Fruit fly (Drosophila melanogaster) whole organism, embryonic: ENCODE results near the gene Tlk.

Experiments
- Aef1 ChIP-seq: fragments of 200-800 bp; sonication (Bioruptor generic); IDR thresholded peaks from 3 replicates; pipeline ENCODE4 v1.3.6; 2022; ENCODE audit warnings: missing biosample characterization, missing genetic modification characterization
- CG14710 ChIP-seq: fragments of 200-800 bp; sonication (Bioruptor generic); optimal IDR thresholded peaks from 3 replicates; lab custom pipeline; 2019; ENCODE audit warnings: missing biosample characterization, mild to moderate bottlenecking, missing genetic modification characterization, moderate library complexity
- CG2120 ChIP-seq: fragments of 200-800 bp; sonication (Bioruptor generic); optimal IDR thresholded peaks from 3 replicates; lab custom pipeline; 2016; ENCODE audit warnings: missing biosample characterization, missing genetic modification characterization
- Ets97D ChIP-seq: fragments of 200-800 bp; sonication (Bioruptor generic); optimal IDR thresholded peaks from 3 replicates; lab custom pipeline; 2016; ENCODE audit warnings: missing biosample characterization, missing genetic modification characterization
- ac ChIP-seq: fragments of 200-800 bp; sonication (Bioruptor generic); optimal IDR thresholded peaks from 3 replicates; lab custom pipeline; 2017; ENCODE audit warnings: missing biosample characterization, mild to moderate bottlenecking, missing genetic modification characterization
- bsh ChIP-seq, 2 experiments: fragments of 200-800 bp; sonication (Bioruptor generic); optimal IDR thresholded peaks; 2 replicates each; lab custom pipeline; 2017 to 2018; ENCODE audit warnings: mild to moderate bottlenecking in 2 of 2, missing biosample characterization in 2 of 2, missing genetic modification characterization in 2 of 2, moderate library complexity in 1 of 2
- btn ChIP-seq: fragments of 200-800 bp; sonication (Bioruptor generic); optimal IDR thresholded peaks from 2 replicates; lab custom pipeline; 2016; ENCODE audit warnings: missing biosample characterization, missing genetic modification characterization
- fru ChIP-seq: fragments of >200 bp; optimal IDR thresholded peaks from 2 replicates; lab custom pipeline; 2017
- mam ChIP-seq: fragments of 200-800 bp; sonication (Bioruptor generic); optimal IDR thresholded peaks from 3 replicates; lab custom pipeline; 2016; ENCODE audit warnings: missing biosample characterization, missing genetic modification characterization
- pan ChIP-seq, 4 experiments: fragments of >200 bp in 3 of 4; fragments of 200-800 bp in 1 of 4; sonication (Bioruptor generic) in 1 of 4; optimal IDR thresholded peaks in 3 of 4; IDR thresholded peaks in 1 of 4; 2 replicates each; pipeline versions ENCODE4 v1.3.6 to Lab custom; 2017 to 2022; ENCODE audit warnings: missing biosample characterization in 2 of 4, missing genetic modification characterization in 2 of 4, mixed read lengths in 1 of 4
- zfh1 ChIP-seq: fragments of 200-800 bp; sonication (Bioruptor generic); IDR thresholded peaks from 3 replicates; pipeline ENCODE4 v1.3.6; 2022; ENCODE audit warnings: missing biosample characterization, missing genetic modification characterization

DNA sequence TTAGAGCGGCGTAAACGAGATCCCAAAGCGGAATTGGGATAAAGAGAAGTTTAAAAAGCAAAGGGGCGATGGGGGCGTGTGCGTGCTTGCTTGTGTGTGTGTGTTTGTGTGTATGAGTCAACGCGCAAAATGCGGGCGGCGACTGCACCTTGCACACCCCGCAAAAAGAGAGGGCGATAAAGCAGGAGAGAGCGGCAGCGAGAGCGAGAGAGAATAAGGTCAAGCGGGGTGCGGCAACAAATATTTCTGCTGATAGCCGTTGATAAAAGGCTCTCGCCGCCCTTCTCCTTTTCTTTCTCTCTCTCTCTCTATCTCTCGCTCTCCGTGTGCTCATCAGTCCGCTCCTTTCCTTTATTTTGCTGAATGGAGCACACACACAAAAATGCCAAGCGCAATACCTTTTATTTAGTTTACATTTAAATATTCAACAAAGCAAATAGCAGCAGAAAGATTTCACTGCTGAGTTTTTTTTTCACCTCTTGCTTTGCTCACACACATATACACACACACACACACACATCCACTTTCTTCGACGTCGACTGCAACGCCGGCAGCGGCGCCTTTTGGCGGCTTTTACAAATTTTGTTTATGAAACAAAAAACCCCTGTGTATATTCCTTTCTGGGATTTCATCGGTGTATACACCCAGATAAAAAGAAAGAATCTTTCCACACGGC is 1.1 kb upstream of the Tlk start:
- TF ChIP-seq CG2120 (GFP tag; lab: Kevin White, UChicago), result no peak
- TF ChIP-seq bsh (GFP tag; optimal IDR thresholded peaks at IDR 0.05; lab: Kevin White, UChicago), result no peak
- TF ChIP-seq Aef1 (GFP tag; lab: Robert Waterston, UW), result no peak
- no peak for TF ChIP-seq mam (GFP tag; lab: Kevin White, UChicago)
- no peak for TF ChIP-seq CG14710 (tag; lab: Kevin White, UChicago)
- TF ChIP-seq btn (GFP tag; lab: Kevin White, UChicago), result no peak
- no peak for TF ChIP-seq zfh1 (GFP tag; lab: Robert Waterston, UW)
- TF ChIP-seq fru (lab: Kevin White, UChicago), result no peak
- no peak for TF ChIP-seq Ets97D (GFP tag; lab: Kevin White, UChicago)
- TF ChIP-seq pan (optimal IDR thresholded peaks at IDR 0.05; lab: Kevin White, UChicago), result no peak
- TF ChIP-seq pan (GFP tag; optimal IDR thresholded peaks at IDR 0.05 in 1 of 2, IDR thresholded peaks at IDR 0.05 in 1 of 2), result no peak
- TF ChIP-seq ac, result no peak
